Fruit fly (Drosophila melanogaster): Measurements from ENCODE around the gene CG6726.

- no peak for TF ChIP-seq N (GFP tag; optimal IDR thresholded peaks at IDR 0.05)
- no peak for TF ChIP-seq sage (GFP tag; optimal IDR thresholded peaks at IDR 0.05)
Measured at dm6 chr3R:23091586-23092228, at the start of gene CG6726, which contains the start of gene CG17110.

All from whole organism, wandering third instar larva.